Worm (Caenorhabditis elegans): Measurements from ENCODE around the gene F59A7.12.

DNA sequence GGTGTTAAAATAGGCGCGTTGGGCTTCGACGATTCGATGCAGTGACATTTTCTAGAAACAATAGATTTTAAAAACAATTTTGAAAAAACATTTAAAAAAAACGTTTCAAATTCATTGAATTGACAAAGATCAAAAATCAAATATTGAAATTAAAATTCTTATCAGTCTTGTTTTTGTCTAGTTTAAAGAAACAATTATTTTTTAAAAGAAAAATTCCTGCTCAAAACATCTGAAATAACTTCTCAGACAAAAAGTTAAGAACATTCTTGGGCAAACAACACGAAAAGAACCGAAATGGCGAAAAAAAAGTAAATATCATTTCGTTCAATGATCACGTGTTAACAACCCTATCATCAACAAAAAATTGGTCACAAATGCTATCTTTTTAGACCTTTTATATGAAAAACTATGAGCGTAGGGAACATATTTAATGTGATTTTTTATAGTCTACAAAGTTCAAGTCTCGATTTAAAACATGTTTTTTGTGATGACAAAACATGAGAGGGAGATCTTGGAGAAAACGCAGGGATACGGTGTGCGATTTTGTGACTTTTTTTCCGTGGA lies 30.4 kb upstream of the F59A7.12 start, which contains the start of gene alh-5:
- TF ChIP-seq dao-5 (tag; optimal IDR thresholded peaks at IDR 0.05) (no peak), him-1 (tag; optimal IDR thresholded peaks at IDR 0.05) (no peak)
